Worm (Caenorhabditis elegans): ENCODE results near the gene F58F9.1.
A peak's percentile ranks its signal among the peaks of the same experiment; 100 is the strongest.

Gene F58F9.1

ce11 chrIV:6249591-6249990, at the start of gene F58F9.1:
Gene F58F9.1 (plus strand): TSS chrIV:6249841.
- peak; percentile 19 for TF ChIP-seq nfya-1 (tag; optimal IDR thresholded peaks at IDR 0.05; ENCODE audit: insufficient read depth)
- TF ChIP-seq lin-39 (tag; optimal IDR thresholded peaks at IDR 0.05), result peak; percentile 36
- TF ChIP-seq aly-2 (tag; optimal IDR thresholded peaks at IDR 0.05), result no peak

ce11 chrIV:6200249-6200648, 49.4 kb upstream of the F58F9.1 start:
- TF ChIP-seq mml-1 (tag; optimal IDR thresholded peaks at IDR 0.05), result no peak
- TF ChIP-seq elt-1 (tag; optimal IDR thresholded peaks at IDR 0.05), result no peak
- TF ChIP-seq pqm-1 (tag; optimal IDR thresholded peaks at IDR 0.05), result no peak
- TF ChIP-seq ama-1 (optimal IDR thresholded peaks at IDR 0.05), result no peak
- no peak for TF ChIP-seq snpc-4 (tag; optimal IDR thresholded peaks at IDR 0.05)
- no peak for TF ChIP-seq nfya-1 (tag; optimal IDR thresholded peaks at IDR 0.05; ENCODE audit: insufficient read depth)
- no peak for TF ChIP-seq R02D3.7 (tag; optimal IDR thresholded peaks at IDR 0.05)
- TF ChIP-seq ztf-4 (tag; optimal IDR thresholded peaks at IDR 0.05), result no peak
- TF ChIP-seq nhr-43 (tag; optimal IDR thresholded peaks at IDR 0.05; ENCODE audit: poor library complexity, severe bottlenecking), result no peak
- TF ChIP-seq elt-2 (tag; optimal IDR thresholded peaks at IDR 0.05), result no peak
- TF ChIP-seq egl-27 (tag; optimal IDR thresholded peaks at IDR 0.05), result no peak
- no peak for TF ChIP-seq sea-2 (GFP tag; optimal IDR thresholded peaks at IDR 0.05)
- TF ChIP-seq pha-4 (tag; optimal IDR thresholded peaks at IDR 0.05), result no peak

ce11 chrIV:6201769-6202168, 47.9 kb upstream of the F58F9.1 start, which contains the start of gene tkr-2:
Gene tkr-2 (plus strand): TSS chrIV:6202069.
- TF ChIP-seq nhr-43 (tag; optimal IDR thresholded peaks at IDR 0.05; ENCODE audit: poor library complexity, severe bottlenecking), result no peak

ce11 chrIV:6206294-6206776, 43.3 kb upstream of the F58F9.1 start, which contains the start of gene C49A9.10:
Gene C49A9.10 (minus strand): TSS chrIV:6206344.
- TF ChIP-seq nhr-12 (tag; optimal IDR thresholded peaks at IDR 0.05) (no peak), elt-2 (tag; optimal IDR thresholded peaks at IDR 0.05) (peak; percentile 42), hmg-11 (tag; optimal IDR thresholded peaks at IDR 0.05) (peak; percentile 89), nhr-76 (tag; optimal IDR thresholded peaks at IDR 0.05) (no peak), mdl-1 (tag; optimal IDR thresholded peaks at IDR 0.05) (no peak), daf-12 (tag; optimal IDR thresholded peaks at IDR 0.05) (no peak), skn-1 (tag; optimal IDR thresholded peaks at IDR 0.05) (peak; percentile 28), aly-2 (tag; optimal IDR thresholded peaks at IDR 0.05) (no peak), ztf-4 (tag; optimal IDR thresholded peaks at IDR 0.05) (no peak), lsy-12 (tag; optimal IDR thresholded peaks at IDR 0.05) (peak; percentile 68), lin-15B (tag; optimal IDR thresholded peaks at IDR 0.05) (peak; percentile 85), unc-62 (GFP tag; optimal IDR thresholded peaks at IDR 0.05) (no peak), ceh-28 (tag; optimal IDR thresholded peaks at IDR 0.05) (peak; percentile 58), egl-5 (tag; optimal IDR thresholded peaks at IDR 0.05) (peak; percentile 13), jun-1 (tag; optimal IDR thresholded peaks at IDR 0.05) (no peak), ceh-82 (tag; optimal IDR thresholded peaks at IDR 0.05) (peak; percentile 35), ceh-9 (tag; optimal IDR thresholded peaks at IDR 0.05) (no peak), pqm-1 (tag; optimal IDR thresholded peaks at IDR 0.05) (peak; percentile 54), fos-1 (tag; optimal IDR thresholded peaks at IDR 0.05) (no peak), zag-1 (tag; optimal IDR thresholded peaks at IDR 0.05) (no peak), nhr-77 (tag; optimal IDR thresholded peaks at IDR 0.05) (no peak), nhr-28 (tag; optimal IDR thresholded peaks at IDR 0.05) (no peak), elt-1 (tag; optimal IDR thresholded peaks at IDR 0.05) (no peak), ceh-16 (tag; optimal IDR thresholded peaks at IDR 0.05) (no peak), ZK546.5 (tag; optimal IDR thresholded peaks at IDR 0.05) (no peak), R02D3.7 (tag; optimal IDR thresholded peaks at IDR 0.05) (no peak), fkh-10 (GFP tag; optimal IDR thresholded peaks at IDR 0.05) (peak; percentile 42), ama-1 (optimal IDR thresholded peaks at IDR 0.05) (no peak), ztf-11 (tag; optimal IDR thresholded peaks at IDR 0.05) (no peak), fkh-2 (tag; optimal IDR thresholded peaks at IDR 0.05) (no peak), eor-1 (tag; optimal IDR thresholded peaks at IDR 0.05) (no peak), nhr-23 (tag; optimal IDR thresholded peaks at IDR 0.05) (no peak), mml-1 (tag; optimal IDR thresholded peaks at IDR 0.05) (no peak), nhr-237 (tag; optimal IDR thresholded peaks at IDR 0.05) (no peak), lin-39 (tag; optimal IDR thresholded peaks at IDR 0.05) (peak; percentile 68), nhr-43 (tag; optimal IDR thresholded peaks at IDR 0.05; ENCODE audit: poor library complexity, severe bottlenecking) (peak; percentile 97), nfya-1 (tag; optimal IDR thresholded peaks at IDR 0.05; ENCODE audit: insufficient read depth) (peak; percentile 76), snpc-4 (tag; optimal IDR thresholded peaks at IDR 0.05) (peak; percentile 80), egl-27 (tag; optimal IDR thresholded peaks at IDR 0.05) (no peak), unc-39 (tag; optimal IDR thresholded peaks at IDR 0.05) (no peak), elt-3 (tag; optimal IDR thresholded peaks at IDR 0.05) (no peak), tbx-2 (tag; optimal IDR thresholded peaks at IDR 0.05) (peak; percentile 36), pha-4 (tag; optimal IDR thresholded peaks at IDR 0.05) (peak; percentile 93), nhr-25 (tag; optimal IDR thresholded peaks at IDR 0.05) (peak; percentile 26), sea-2 (GFP tag; optimal IDR thresholded peaks at IDR 0.05) (no peak)

Data from whole organism, L3 larva.